Fruit fly (Drosophila melanogaster) whole organism, embryonic: Measurements from ENCODE around the gene Dhod.

Source experiments
- CG11560 ChIP-seq: fragments of 200-800 bp; sonication (Bioruptor generic); IDR thresholded peaks from 3 replicates; pipeline ENCODE4 v1.3.6; 2022; ENCODE audit warnings: missing biosample characterization, missing genetic modification characterization
- CG11696 ChIP-seq: fragments of 200-800 bp; sonication (Bioruptor generic); IDR thresholded peaks from 2 replicates; pipeline ENCODE4 v1.3.6; 2022; ENCODE audit warnings: missing biosample characterization, missing genetic modification characterization
- CG12155 ChIP-seq: fragments of 200-800 bp; sonication (Bioruptor generic); optimal IDR thresholded peaks from 3 replicates; lab custom pipeline; 2016; ENCODE audit warnings: missing biosample characterization, missing genetic modification characterization
- CG12391 ChIP-seq: fragments of 200-800 bp; sonication (Bioruptor generic); optimal IDR thresholded peaks from 3 replicates; lab custom pipeline; 2018; ENCODE audit warnings: missing biosample characterization, mild to moderate bottlenecking, missing genetic modification characterization, moderate library complexity
- CG14050 ChIP-seq: fragments of 200-800 bp; sonication (Bioruptor generic); IDR thresholded peaks from 3 replicates; pipeline ENCODE4 v1.3.6; 2022; ENCODE audit warnings: missing biosample characterization, missing genetic modification characterization
- CG14710 ChIP-seq: fragments of 200-800 bp; sonication (Bioruptor generic); optimal IDR thresholded peaks from 3 replicates; lab custom pipeline; 2019; ENCODE audit warnings: missing biosample characterization, mild to moderate bottlenecking, missing genetic modification characterization, moderate library complexity
- CG1603 ChIP-seq: fragments of 200-800 bp; sonication (Bioruptor generic); optimal IDR thresholded peaks from 2 replicates; lab custom pipeline; 2019; ENCODE audit warnings: missing biosample characterization, mild to moderate bottlenecking, missing genetic modification characterization, moderate library complexity
- CG16779 ChIP-seq: fragments of 200-800 bp; sonication (Bioruptor generic); IDR thresholded peaks from 2 replicates; pipeline ENCODE4 v1.3.6; 2022; ENCODE audit warnings: missing biosample characterization, missing genetic modification characterization
- CG17829 ChIP-seq: fragments of 200-800 bp; optimal IDR thresholded peaks from 2 replicates; lab custom pipeline; 2019; ENCODE audit warnings: missing biosample characterization, mild to moderate bottlenecking, missing genetic modification characterization, moderate library complexity
- CG18619 ChIP-seq: fragments of 200-800 bp; sonication (Bioruptor generic); optimal IDR thresholded peaks from 3 replicates; lab custom pipeline; 2017; ENCODE audit warnings: missing biosample characterization, mild to moderate bottlenecking, missing genetic modification characterization
- CG2120 ChIP-seq: fragments of 200-800 bp; sonication (Bioruptor generic); optimal IDR thresholded peaks from 3 replicates; lab custom pipeline; 2016; ENCODE audit warnings: missing biosample characterization, missing genetic modification characterization
- CG2875 ChIP-seq: fragments of 200-800 bp; sonication (Bioruptor generic); optimal IDR thresholded peaks from 2 replicates; lab custom pipeline; 2017; ENCODE audit warnings: missing biosample characterization, mild to moderate bottlenecking, missing genetic modification characterization, missing genetic modification reagents
- CG32767 ChIP-seq: fragments of 200-800 bp; sonication (Bioruptor generic); IDR thresholded peaks from 2 replicates; pipeline ENCODE4 v1.3.6; 2022; ENCODE audit warnings: missing biosample characterization, missing genetic modification characterization
- CG3407 ChIP-seq: fragments of 200-800 bp; sonication (Bioruptor generic); optimal IDR thresholded peaks from 2 replicates; lab custom pipeline; 2018; ENCODE audit warnings: missing biosample characterization, mild to moderate bottlenecking, missing genetic modification characterization
- CG34224 ChIP-seq: fragments of 200-800 bp; sonication (Bioruptor generic); IDR thresholded peaks from 3 replicates; pipeline ENCODE4 v1.3.6; 2022; ENCODE audit warnings: missing biosample characterization, missing genetic modification characterization; ENCODE audit not compliant: partially characterized antibody
- CG34376 ChIP-seq: fragments of 200-800 bp; sonication (Bioruptor generic); optimal IDR thresholded peaks from 2 replicates; lab custom pipeline; 2018; ENCODE audit warnings: missing biosample characterization, mild to moderate bottlenecking, missing genetic modification characterization
- CG9727 ChIP-seq: fragments of 200-800 bp; sonication (Bioruptor generic); optimal IDR thresholded peaks from 3 replicates; lab custom pipeline; 2017; ENCODE audit warnings: missing biosample characterization, mild to moderate bottlenecking, missing genetic modification characterization
- CG9817 ChIP-seq: fragments of 200-800 bp; sonication (Bioruptor generic); optimal IDR thresholded peaks from 2 replicates; lab custom pipeline; 2018; ENCODE audit warnings: missing biosample characterization, mild to moderate bottlenecking, missing genetic modification characterization, moderate library complexity
- CoRest ChIP-seq: fragments of 200-800 bp; sonication (Bioruptor generic); optimal IDR thresholded peaks from 3 replicates; lab custom pipeline; 2018; ENCODE audit warnings: missing biosample characterization, mild to moderate bottlenecking, missing genetic modification characterization, moderate library complexity
- Dad ChIP-seq: fragments of 200-800 bp; sonication (Bioruptor generic); optimal IDR thresholded peaks from 3 replicates; lab custom pipeline; 2016; ENCODE audit warnings: missing biosample characterization, missing genetic modification characterization
- Deaf1 ChIP-seq: fragments of 200-800 bp; optimal IDR thresholded peaks from 3 replicates; lab custom pipeline; 2019; ENCODE audit warnings: missing biosample characterization, mild to moderate bottlenecking, missing genetic modification characterization, moderate library complexity
- E2f1 ChIP-seq: fragments of 200-800 bp; sonication (Bioruptor generic); IDR thresholded peaks from 2 replicates; pipeline ENCODE4 v1.3.6; 2022; ENCODE audit warnings: missing biosample characterization, missing genetic modification characterization
- ERR ChIP-seq: fragments of 200-800 bp; sonication (Bioruptor generic); optimal IDR thresholded peaks from 2 replicates; lab custom pipeline; 2016; ENCODE audit warnings: missing biosample characterization, missing genetic modification characterization
- Eip74EF ChIP-seq, 2 experiments: fragments of 200-800 bp in 1 of 2; fragments of >200 bp in 1 of 2; sonication (Bioruptor generic) in 1 of 2; optimal IDR thresholded peaks; 2 replicates each; lab custom pipeline; 2017 to 2019; ENCODE audit warnings: missing biosample characterization in 2 of 2, missing genetic modification characterization in 2 of 2, mild to moderate bottlenecking in 1 of 2, moderate library complexity in 1 of 2
- Ets97D ChIP-seq: fragments of 200-800 bp; sonication (Bioruptor generic); optimal IDR thresholded peaks from 3 replicates; lab custom pipeline; 2016; ENCODE audit warnings: missing biosample characterization, missing genetic modification characterization
- Fer1 ChIP-seq: fragments of 200-800 bp; sonication (Bioruptor generic); optimal IDR thresholded peaks from 2 replicates; lab custom pipeline; 2017; ENCODE audit warnings: missing biosample characterization, mild to moderate bottlenecking, missing genetic modification characterization
- HHEX ChIP-seq: fragments of 200-800 bp; sonication (Bioruptor generic); optimal IDR thresholded peaks from 3 replicates; lab custom pipeline; 2017; ENCODE audit warnings: missing biosample characterization, mild to moderate bottlenecking, missing genetic modification characterization, missing genetic modification reagents
- Hr51 ChIP-seq, 2 experiments: fragments of 200-800 bp; sonication (Bioruptor generic); optimal IDR thresholded peaks; 2 replicates in 1 of 2; 3 replicates in 1 of 2; lab custom pipeline; 2016 to 2018; ENCODE audit warnings: missing biosample characterization in 2 of 2, missing genetic modification characterization in 2 of 2, mild to moderate bottlenecking in 1 of 2, moderate library complexity in 1 of 2
- Max ChIP-seq: fragments of 200-800 bp; sonication (Bioruptor generic); optimal IDR thresholded peaks from 2 replicates; lab custom pipeline; 2016; ENCODE audit warnings: missing biosample characterization, mild to moderate bottlenecking, missing genetic modification characterization
- Sox102F ChIP-seq: fragments of 200-800 bp; sonication (Bioruptor generic); optimal IDR thresholded peaks from 2 replicates; lab custom pipeline; 2018; ENCODE audit warnings: missing biosample characterization, mild to moderate bottlenecking, missing genetic modification characterization, moderate library complexity
- Sry-δ ChIP-seq: fragments of 200-800 bp; sonication (Bioruptor generic); optimal IDR thresholded peaks from 2 replicates; lab custom pipeline; 2016; ENCODE audit warnings: missing biosample characterization, missing genetic modification characterization
- TFAM ChIP-seq: fragments of 200-800 bp; sonication (Bioruptor generic); optimal IDR thresholded peaks from 2 replicates; lab custom pipeline; 2017; ENCODE audit warnings: missing biosample characterization, missing genetic modification characterization, inconsistent platforms
- az2 ChIP-seq: fragments of 200-800 bp; sonication (Bioruptor generic); optimal IDR thresholded peaks from 3 replicates; lab custom pipeline; 2016; ENCODE audit warnings: missing biosample characterization, missing genetic modification characterization
- bowl ChIP-seq: fragments of 200-800 bp; sonication (Bioruptor generic); IDR thresholded peaks from 2 replicates; pipeline ENCODE4 v1.3.6; 2022; ENCODE audit warnings: missing biosample characterization, missing genetic modification characterization
- bsh ChIP-seq, 2 experiments: fragments of 200-800 bp; sonication (Bioruptor generic); optimal IDR thresholded peaks; 2 replicates each; lab custom pipeline; 2017 to 2018; ENCODE audit warnings: mild to moderate bottlenecking in 2 of 2, missing biosample characterization in 2 of 2, missing genetic modification characterization in 2 of 2, moderate library complexity in 1 of 2
- cad ChIP-seq: fragments of >200 bp; optimal IDR thresholded peaks from 2 replicates; lab custom pipeline; 2017; ENCODE audit warnings: missing biosample characterization, missing genetic modification characterization
- corto ChIP-seq: fragments of 200-800 bp; sonication (Bioruptor generic); optimal IDR thresholded peaks from 2 replicates; lab custom pipeline; 2016; ENCODE audit warnings: missing biosample characterization, mild to moderate bottlenecking, missing genetic modification characterization, moderate library complexity
- danr ChIP-seq: fragments of 200-800 bp; sonication (Bioruptor generic); IDR thresholded peaks from 2 replicates; pipeline ENCODE4 v1.3.6; 2022; ENCODE audit warnings: missing biosample characterization, missing genetic modification characterization
- dm ChIP-seq: fragments of 200-800 bp; sonication (Bioruptor generic); optimal IDR thresholded peaks from 3 replicates; lab custom pipeline; 2016; ENCODE audit warnings: missing biosample characterization, missing genetic modification characterization
- dmrt99B ChIP-seq: fragments of 200-800 bp; sonication (Bioruptor generic); optimal IDR thresholded peaks from 2 replicates; lab custom pipeline; 2018; ENCODE audit warnings: missing biosample characterization, mild to moderate bottlenecking, missing genetic modification characterization, moderate library complexity
- gsb-n ChIP-seq: fragments of 200-800 bp; sonication (Bioruptor generic); optimal IDR thresholded peaks from 3 replicates; lab custom pipeline; 2018; ENCODE audit warnings: missing biosample characterization, mild to moderate bottlenecking, missing genetic modification characterization
- hbn ChIP-seq: fragments of 200-800 bp; sonication (Bioruptor generic); IDR thresholded peaks from 2 replicates; pipeline ENCODE4 v1.3.6; 2022; ENCODE audit warnings: missing biosample characterization, missing genetic modification characterization; ENCODE audit not compliant: partially characterized antibody
- mld ChIP-seq: fragments of 200-800 bp; sonication (Bioruptor generic); IDR thresholded peaks from 3 replicates; pipeline ENCODE4 v1.3.6; 2022; ENCODE audit warnings: missing biosample characterization, missing genetic modification characterization; ENCODE audit not compliant: partially characterized antibody
- nerfin-1 ChIP-seq: fragments of 200-800 bp; sonication (Bioruptor generic); optimal IDR thresholded peaks from 3 replicates; lab custom pipeline; 2019; ENCODE audit warnings: missing biosample characterization, mild to moderate bottlenecking, missing genetic modification characterization, moderate library complexity
- peb ChIP-seq: fragments of 200-800 bp; sonication (Bioruptor generic); IDR thresholded peaks from 2 replicates; pipeline ENCODE4 v1.3.6; 2022; ENCODE audit warnings: missing biosample characterization, missing genetic modification characterization
- tup ChIP-seq: fragments of 200-800 bp; sonication (Bioruptor generic); optimal IDR thresholded peaks from 2 replicates; lab custom pipeline; 2016; ENCODE audit warnings: missing biosample characterization, mild to moderate bottlenecking, missing genetic modification characterization, moderate library complexity
- vnd ChIP-seq: fragments of 200-800 bp; sonication (Bioruptor generic); IDR thresholded peaks from 3 replicates; pipeline ENCODE4 v1.3.6; 2022; ENCODE audit warnings: missing biosample characterization, missing genetic modification characterization; ENCODE audit not compliant: partially characterized antibody
- zf30C ChIP-seq: fragments of 200-800 bp; sonication (Bioruptor generic); optimal IDR thresholded peaks from 3 replicates; lab custom pipeline; 2018; ENCODE audit warnings: missing biosample characterization, mild to moderate bottlenecking, missing genetic modification characterization

Gene Dhod

dm6 chr3R:8659907-8660660, 7.4 kb upstream of the Dhod start (continued):
- TF ChIP-seq bowl (GFP tag; lab: Robert Waterston, UW) (no peak), cad (GFP tag; lab: Kevin White, UChicago) (no peak), danr (GFP tag; lab: Robert Waterston, UW) (no peak), CG34376 (GFP tag; lab: Kevin White, UChicago) (peak; percentile 57), Sox102F (GFP tag; lab: Kevin White, UChicago) (no peak), Deaf1 (tag; lab: Kevin White, UChicago) (peak; percentile 21), CG9727 (GFP tag; lab: Kevin White, UChicago) (peak; percentile 38), CG17829 (tag; lab: Kevin White, UChicago) (peak; percentile 80), CG12155 (GFP tag; lab: Kevin White, UChicago) (peak; percentile 81), nerfin-1 (tag; lab: Kevin White, UChicago) (peak; percentile 39), dm (GFP tag; lab: Kevin White, UChicago) (peak; percentile 99), CG2120 (GFP tag; lab: Kevin White, UChicago) (peak; percentile 42), CG12391 (peak; percentile 46), CG32767 (GFP tag; lab: Robert Waterston, UW) (peak; percentile 47), Ets97D (GFP tag; lab: Kevin White, UChicago) (peak; percentile 97), vnd (GFP tag; lab: Robert Waterston, UW) (peak; percentile 75), hbn (GFP tag; lab: Robert Waterston, UW) (peak; percentile 70), E2f1 (GFP tag; lab: Robert Waterston, UW) (peak; percentile 13; the same call in 1 of the 2 replicates), CG14710 (tag; lab: Kevin White, UChicago) (peak; percentile 80), CG18619 (GFP tag; lab: Kevin White, UChicago) (peak; percentile 21), gsb-n (tag; lab: Kevin White, UChicago) (peak; percentile 77), CG11696 (no peak), CG1603 (tag; lab: Kevin White, UChicago) (peak; percentile 94), ERR (GFP tag; lab: Kevin White, UChicago) (peak; percentile 61), az2 (GFP tag; lab: Kevin White, UChicago) (no peak), TFAM (GFP tag; lab: Kevin White, UChicago) (no peak), CG14050 (GFP tag; lab: Robert Waterston, UW) (no peak), CG34224 (GFP tag; lab: Robert Waterston, UW) (peak; percentile 81), CG2875 (GFP tag; lab: Kevin White, UChicago) (peak; percentile 40), CG16779 (GFP tag; lab: Robert Waterston, UW) (0 out of 2 replicates have a peak, but pooled peaks have one; percentile 57), Sry-δ (GFP tag; lab: Kevin White, UChicago) (peak; percentile 93), Fer1 (GFP tag; lab: Kevin White, UChicago) (peak; percentile 61), zf30C (GFP tag; lab: Kevin White, UChicago) (peak; percentile 50), Max (GFP tag; lab: Kevin White, UChicago) (peak; percentile 76), Dad (peak; percentile 65), peb (GFP tag; lab: Robert Waterston, UW) (no peak), HHEX (GFP tag; lab: Kevin White, UChicago) (peak; percentile 50), mld (peak; percentile 83), CG3407 (GFP tag; lab: Kevin White, UChicago) (no peak), Hr51 (GFP tag; optimal IDR thresholded peaks at IDR 0.05; lab: Kevin White, UChicago) (peak in 1 of 2 experiments; percentile 8), CoRest (tag; lab: Kevin White, UChicago) (peak; percentile 60), CG11560 (tag; lab: Robert Waterston, UW) (peak; percentile 68), Eip74EF (GFP tag; optimal IDR thresholded peaks at IDR 0.05; lab: Kevin White, UChicago) (peak in 1 of 2 experiments; percentile 14), tup (GFP tag; lab: Kevin White, UChicago) (no peak), corto (GFP tag; lab: Kevin White, UChicago) (no peak), CG9817 (tag; lab: Kevin White, UChicago) (peak; percentile 48), bsh (GFP tag; optimal IDR thresholded peaks at IDR 0.05; lab: Kevin White, UChicago) (peak in 1 of 2 experiments; percentile 26), dmrt99B (tag; lab: Kevin White, UChicago) (no peak)
